Worm (Caenorhabditis elegans): ENCODE measurements around the gene chin-1.

- TF ChIP-seq T22C8.4 (GFP tag; IDR thresholded peaks at IDR 0.05): no peak
- no peak for TF ChIP-seq klf-2 (GFP tag; conservative IDR thresholded peaks at IDR 0.05)
- no peak for TF ChIP-seq cog-1 (tag; optimal IDR thresholded peaks at IDR 0.05)
- no peak for TF ChIP-seq flt-1 (GFP tag; IDR thresholded peaks at IDR 0.05)
- no peak for TF ChIP-seq tab-1 (GFP tag; IDR thresholded peaks at IDR 0.05)
Measured at ce11 chrIII:1052291-1052690, 15.3 kb upstream of the chin-1 start.

Data from whole organism, midembryonic.